Worm (Caenorhabditis elegans) whole organism, L1 larva: ENCODE results near the gene F43G6.16.
A peak's percentile ranks its signal among the peaks of the same experiment; 100 is the strongest.

ENCODE experiments used
- egl-13 ChIP-seq: sonication (generic microtip); optimal IDR thresholded peaks from 2 replicates; lab custom pipeline; 2016; ENCODE audit warnings: missing genotype, missing genetic modification reagents, missing genetic modification characterization, missing compliant biosample characterization
- elt-3 ChIP-seq, 6 experiments: fragments of 150-350 bp in 1 of 6; sonication (generic microtip); optimal IDR thresholded peaks; 2 replicates each; lab custom pipeline; 2017 to 2018; ENCODE audit warnings: missing biosample characterization in 6 of 6, missing genetic modification characterization in 6 of 6, inconsistent platforms in 1 of 6
- irx-1 ChIP-seq: sonication (generic microtip); optimal IDR thresholded peaks from 2 replicates; lab custom pipeline; 2016; ENCODE audit warnings: missing genetic modification characterization, missing compliant biosample characterization
- nhr-20 ChIP-seq: sonication (generic microtip); optimal IDR thresholded peaks from 2 replicates; lab custom pipeline; 2016; ENCODE audit warnings: mild to moderate bottlenecking, missing genetic modification characterization, missing compliant biosample characterization
- unc-130 ChIP-seq: fragments of 150-350 bp; optimal IDR thresholded peaks from 2 replicates; lab custom pipeline; 2017; ENCODE audit warnings: missing biosample characterization, missing genetic modification characterization, inconsistent platforms

- TF ChIP-seq nhr-20: peak; percentile 74
- TF ChIP-seq egl-13 (tag; lab: Kevin White, UChicago): no peak
- TF ChIP-seq irx-1: no peak
- TF ChIP-seq elt-3 (tag; optimal IDR thresholded peaks at IDR 0.05; lab: Kevin White, UChicago): peak in 4 of 6 experiments; percentile 9 to 75 (median 52)
- no peak for TF ChIP-seq unc-130 (tag; lab: Kevin White, UChicago)
Measured at ce11 chrII:11737347-11737746, 45.1 kb downstream of the F43G6.16 start.
